Worm (Caenorhabditis elegans) whole organism, early embryonic: ENCODE results near the gene C47E8.1.

Experiments used
- F13C5.2 ChIP-seq: sonication (generic microtip); optimal IDR thresholded peaks from 2 replicates; lab custom pipeline; 2017; ENCODE audit warnings: mild to moderate bottlenecking, missing genetic modification characterization, inconsistent platforms, missing compliant biosample characterization
- ama-1 ChIP-seq: fragments of 150-350 bp; optimal IDR thresholded peaks from 2 replicates; lab custom pipeline; 2014
- ceh-13 ChIP-seq: fragments of 200-800 bp; sonication (Bioruptor generic); optimal IDR thresholded peaks from 2 replicates; lab custom pipeline; 2018; ENCODE audit warnings: mild to moderate bottlenecking, missing genetic modification characterization, missing compliant biosample characterization
- ceh-36 ChIP-seq: sonication (generic microtip); optimal IDR thresholded peaks from 2 replicates; lab custom pipeline; 2016; ENCODE audit warnings: missing genetic modification characterization, inconsistent platforms, missing compliant biosample characterization
- ets-7 ChIP-seq: sonication (generic microtip); optimal IDR thresholded peaks from 2 replicates; lab custom pipeline; 2016; ENCODE audit warnings: missing genotype, missing genetic modification characterization, missing compliant biosample characterization
- flt-1 ChIP-seq: fragments of 200-800 bp; sonication (Bioruptor generic); IDR thresholded peaks from 2 replicates; pipeline ENCODE4 v1.3.6; 2022; ENCODE audit warnings: missing genetic modification characterization, missing compliant biosample characterization
- hmbx-1 ChIP-seq: sonication (generic microtip); optimal IDR thresholded peaks from 2 replicates; lab custom pipeline; 2016; ENCODE audit warnings: mild to moderate bottlenecking, missing genetic modification characterization, missing compliant biosample characterization
- hmg-4 ChIP-seq: fragments of 200-800 bp; sonication (Bioruptor generic); optimal IDR thresholded peaks from 2 replicates; lab custom pipeline; 2018; ENCODE audit warnings: mild to moderate bottlenecking, missing genetic modification characterization, missing compliant biosample characterization
- hnd-1 ChIP-seq: sonication (generic microtip); optimal IDR thresholded peaks from 2 replicates; lab custom pipeline; 2016; ENCODE audit warnings: missing genetic modification characterization, missing compliant biosample characterization
- pes-1 ChIP-seq: fragments of 200-800 bp; sonication (Bioruptor generic); IDR thresholded peaks from 2 replicates; pipeline ENCODE4 v1.3.6; 2022; ENCODE audit warnings: missing genetic modification reagents, missing genetic modification characterization, missing compliant biosample characterization
- scrt-1 ChIP-seq: fragments of 200-800 bp; sonication (Bioruptor generic); IDR thresholded peaks from 2 replicates; pipeline ENCODE4 v1.3.6; 2022; ENCODE audit warnings: missing genetic modification characterization, missing compliant biosample characterization
- tbx-37 ChIP-seq: fragments of 200-800 bp; sonication (Bioruptor generic); conservative IDR thresholded peaks from 2 replicates; pipeline ENCODE4 v1.3.6; 2022; ENCODE audit warnings: missing genetic modification reagents, missing genetic modification characterization, missing compliant biosample characterization
- tra-4 ChIP-seq: sonication (generic microtip); optimal IDR thresholded peaks from 2 replicates; lab custom pipeline; 2017; ENCODE audit warnings: missing genetic modification characterization, missing compliant biosample characterization

DNA sequence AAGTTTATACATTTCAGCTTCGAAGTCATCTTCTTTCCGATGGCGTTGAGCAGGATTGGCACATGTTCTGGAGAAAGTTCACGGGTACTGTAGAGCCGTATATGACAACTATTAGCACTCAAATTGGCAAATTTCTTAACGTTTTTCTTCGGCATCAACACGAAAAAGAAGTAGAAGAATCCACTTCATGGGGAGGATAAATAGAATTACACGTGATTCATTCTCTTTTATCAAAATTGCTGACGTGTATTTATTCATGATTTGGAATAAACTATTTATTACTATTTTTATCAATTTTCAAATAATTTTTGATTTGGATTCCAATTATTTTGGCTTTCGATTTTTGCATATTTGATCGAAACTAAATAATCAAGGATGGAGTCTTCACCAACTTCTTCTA lies at the start of gene C47E8.1:
- TF ChIP-seq ceh-13 (GFP tag; lab: Kevin White, UChicago): no peak
- TF ChIP-seq ama-1 (lab: Kevin White, UChicago): no peak
- no peak for TF ChIP-seq flt-1 (GFP tag; lab: Robert Waterston, UW)
- no peak for TF ChIP-seq tra-4 (tag; lab: Kevin White, UChicago)
- TF ChIP-seq scrt-1: no peak
- TF ChIP-seq F13C5.2: no peak
- no peak for TF ChIP-seq tbx-37 (GFP tag; lab: Robert Waterston, UW)
- TF ChIP-seq pes-1 (GFP tag; lab: Robert Waterston, UW): no peak
- no peak for TF ChIP-seq hmbx-1
- TF ChIP-seq hnd-1 (tag; lab: Kevin White, UChicago): no peak
- TF ChIP-seq ets-7: no peak
- no peak for TF ChIP-seq hmg-4 (GFP tag; lab: Kevin White, UChicago)
- TF ChIP-seq ceh-36 (tag; lab: Kevin White, UChicago): no peak
